Worm (Caenorhabditis elegans): ENCODE measurements around the gene T21H3.1.

T21H3.1 gene

ce11 chrV:1155914-1156313, 20.6 kb upstream of the T21H3.1 start, which contains the start of gene cmd-1:
Gene cmd-1 (plus strand): TSS chrV:1156271.
- TF ChIP-seq C34B4.2 (tag; optimal IDR thresholded peaks at IDR 0.05), result no peak
- no peak for TF ChIP-seq pax-3 (tag; optimal IDR thresholded peaks at IDR 0.05)
- peak; percentile 78 for TF ChIP-seq lin-14 (GFP tag; optimal IDR thresholded peaks at IDR 0.05)
- no peak for TF ChIP-seq lin-15B (tag; optimal IDR thresholded peaks at IDR 0.05)
- no peak for TF ChIP-seq nhr-12 (tag; optimal IDR thresholded peaks at IDR 0.05)
- TF ChIP-seq alr-1 (tag; optimal IDR thresholded peaks at IDR 0.05; ENCODE audit: borderline replicate concordance), result no peak
- TF ChIP-seq ces-1 (GFP tag; optimal IDR thresholded peaks at IDR 0.05), result no peak
- TF ChIP-seq aha-1 (tag; optimal IDR thresholded peaks at IDR 0.05), result no peak
- peak; percentile 21 for TF ChIP-seq ztf-4 (tag; optimal IDR thresholded peaks at IDR 0.05)
- TF ChIP-seq zip-4 (GFP tag; optimal IDR thresholded peaks at IDR 0.05), result no peak
- TF ChIP-seq pqm-1 (tag; optimal IDR thresholded peaks at IDR 0.05), result no peak
- no peak for TF ChIP-seq sox-4 (tag; optimal IDR thresholded peaks at IDR 0.05)
- no peak for TF ChIP-seq fkh-8 (tag; optimal IDR thresholded peaks at IDR 0.05)
- peak in 2 of 6 experiments; percentile 13 to 69 for TF ChIP-seq elt-3 (tag; optimal IDR thresholded peaks at IDR 0.05)
- peak; percentile 59 for TF ChIP-seq nhr-85 (tag)
- TF ChIP-seq mef-2 (tag; optimal IDR thresholded peaks at IDR 0.05), result no peak
- no peak for TF ChIP-seq grh-1 (GFP tag; IDR thresholded peaks at IDR 0.05)
- TF ChIP-seq hpl-2 (GFP tag; optimal IDR thresholded peaks at IDR 0.05), result no peak
- TF ChIP-seq xbp-1 (tag; optimal IDR thresholded peaks at IDR 0.05), result no peak
- TF ChIP-seq lir-3 (tag; optimal IDR thresholded peaks at IDR 0.05; ENCODE audit: poor library complexity), result no peak
- TF ChIP-seq F16B12.6 (tag; optimal IDR thresholded peaks at IDR 0.05), result no peak
- peak; percentile 2 for TF ChIP-seq mep-1 (tag; optimal IDR thresholded peaks at IDR 0.05)
- no peak for TF ChIP-seq efl-1 (optimal IDR thresholded peaks at IDR 0.05)
- no peak for TF ChIP-seq efl-1 (GFP tag; optimal IDR thresholded peaks at IDR 0.05 in 1 of 2)
- TF ChIP-seq ceh-63 (GFP tag; optimal IDR thresholded peaks at IDR 0.05), result no peak
- no peak for TF ChIP-seq nhr-11 (tag; optimal IDR thresholded peaks at IDR 0.05)
- peak; percentile 54 for TF ChIP-seq nhr-20 (tag; optimal IDR thresholded peaks at IDR 0.05)
- no peak for TF ChIP-seq nhr-237 (tag; optimal IDR thresholded peaks at IDR 0.05)
- TF ChIP-seq snpc-4 (tag; optimal IDR thresholded peaks at IDR 0.05), result no peak
- no peak for TF ChIP-seq unc-86 (tag; optimal IDR thresholded peaks at IDR 0.05)
- no peak for TF ChIP-seq mab-9 (GFP tag; IDR thresholded peaks at IDR 0.05)
- no peak for TF ChIP-seq lin-39 (tag; optimal IDR thresholded peaks at IDR 0.05)
- peak in 1 of 2 experiments; percentile 27 for TF ChIP-seq lin-35 (GFP tag; optimal IDR thresholded peaks at IDR 0.05)
- no peak for TF ChIP-seq fkh-4 (tag; optimal IDR thresholded peaks at IDR 0.05; ENCODE audit: borderline replicate concordance)
- TF ChIP-seq hlh-4 (tag; optimal IDR thresholded peaks at IDR 0.05), result no peak
- TF ChIP-seq fos-1 (tag; optimal IDR thresholded peaks at IDR 0.05), result peak; percentile 9
- TF ChIP-seq dsc-1 (tag; optimal IDR thresholded peaks at IDR 0.05), result no peak
- TF ChIP-seq fkh-10 (GFP tag; optimal IDR thresholded peaks at IDR 0.05), result no peak
- no peak for TF ChIP-seq C04F5.9 (tag; optimal IDR thresholded peaks at IDR 0.05)
- no peak for TF ChIP-seq nhr-76 (tag; optimal IDR thresholded peaks at IDR 0.05)
- no peak for TF ChIP-seq efl-3 (GFP tag; optimal IDR thresholded peaks at IDR 0.05)
- TF ChIP-seq nhr-71 (tag; optimal IDR thresholded peaks at IDR 0.05), result peak; percentile 26
- no peak for TF ChIP-seq hlh-17 (GFP tag; optimal IDR thresholded peaks at IDR 0.05; ENCODE audit: borderline replicate concordance)
- TF ChIP-seq snu-23 (GFP tag; optimal IDR thresholded peaks at IDR 0.05), result peak; percentile 18
- no peak for TF ChIP-seq nhr-19 (GFP tag; conservative IDR thresholded peaks at IDR 0.05)
- TF ChIP-seq tlp-1 (tag; optimal IDR thresholded peaks at IDR 0.05), result no peak
- no peak for TF ChIP-seq nhr-47 (tag; optimal IDR thresholded peaks at IDR 0.05)
- no peak for TF ChIP-seq pag-3 (tag; optimal IDR thresholded peaks at IDR 0.05; ENCODE audit: borderline replicate concordance, insufficient read depth)
- TF ChIP-seq elt-2 (tag; optimal IDR thresholded peaks at IDR 0.05), result peak; percentile 5
- no peak for TF ChIP-seq zag-1 (tag; optimal IDR thresholded peaks at IDR 0.05)
- no peak for TF ChIP-seq lsy-2 (tag; optimal IDR thresholded peaks at IDR 0.05)
- TF ChIP-seq Y116A8C.19 (tag; optimal IDR thresholded peaks at IDR 0.05; ENCODE audit: borderline replicate concordance), result no peak
- TF ChIP-seq jun-1 (tag; optimal IDR thresholded peaks at IDR 0.05), result peak; percentile 10
- no peak for TF ChIP-seq ama-1 (optimal IDR thresholded peaks at IDR 0.05)

Data from whole organism, L1 larva.